ENCODE assay signal across 6 fruit fly cellular contexts in the genomic region with DNA sequence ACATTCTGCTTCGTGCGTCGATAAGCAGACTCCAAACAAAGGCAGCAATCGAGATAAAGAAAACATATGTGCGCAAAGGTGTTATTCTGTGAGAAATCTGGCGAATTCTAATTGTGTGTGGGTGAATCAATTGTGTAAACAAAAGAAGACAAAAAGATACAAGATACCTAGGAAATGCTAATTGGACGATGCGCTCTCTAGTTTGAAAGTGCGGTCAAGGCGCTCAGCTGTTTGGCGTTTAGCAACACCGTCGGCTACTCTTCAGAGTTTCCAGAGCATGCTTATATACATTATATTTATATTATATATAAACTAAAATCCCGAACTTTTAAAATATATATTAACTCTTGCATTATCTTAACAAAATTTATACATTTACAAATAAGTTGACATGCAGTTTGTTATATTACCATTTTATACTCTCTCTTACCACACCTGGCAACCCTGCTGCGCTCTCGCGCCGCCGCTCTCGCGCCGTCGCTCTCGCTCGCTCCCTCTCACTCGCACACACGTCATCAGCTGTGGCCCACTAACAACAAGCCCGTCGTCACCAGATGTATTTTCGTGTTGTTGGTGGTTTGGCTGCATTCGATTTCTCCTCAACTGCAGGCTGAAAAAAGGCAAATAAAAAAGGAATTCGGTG.
TF ChIP-seq lines count a peak whose summit lies in the region.

A gene (plus strand): TSS at position 551 of the 643 bp plus-strand sequence.

- TF ChIP-seq CTCF in whole organism, embryonic (GFP tag; optimal IDR thresholded peaks at IDR 0.05; lab: Kevin White, UChicago), result peak; percentile 74

TF ChIP-seq in whole organism, 6 proteins besides CTCF, POLR2A, EP300 and RAD21:
- peak; percentile 90 for TF ChIP-seq Dll (optimal IDR thresholded peaks at IDR 0.05; lab: Kevin White, UChicago)
- no peak for TF ChIP-seq CG8478 (optimal IDR thresholded peaks at IDR 0.05; lab: Kevin White, UChicago)

TF ChIP-seq in whole organism, adult, 20 proteins besides CTCF, POLR2A, EP300 and RAD21 (continues in another document):
- TF ChIP-seq ovo (GFP tag; optimal IDR thresholded peaks at IDR 0.05; lab: Kevin White, UChicago) (peak; percentile 80), bab1 (GFP tag; optimal IDR thresholded peaks at IDR 0.05; lab: Kevin White, UChicago) (peak; percentile 98), CG7101 (tag; optimal IDR thresholded peaks at IDR 0.05; lab: Kevin White, UChicago) (peak; percentile 98), kay (GFP tag; lab: Kevin White, UChicago; ENCODE audit: borderline replicate concordance) (no peak), Crg-1 (GFP tag; optimal IDR thresholded peaks at IDR 0.05; lab: Kevin White, UChicago) (peak; percentile 93), CG12768 (GFP tag; optimal IDR thresholded peaks at IDR 0.05; lab: Kevin White, UChicago) (peak; percentile 98), CG7045 (GFP tag; optimal IDR thresholded peaks at IDR 0.05; lab: Kevin White, UChicago) (peak; percentile 99), CG14711 (tag; optimal IDR thresholded peaks at IDR 0.05; lab: Kevin White, UChicago) (peak; percentile 100), Hr96 (GFP tag; optimal IDR thresholded peaks at IDR 0.05; lab: Kevin White, UChicago) (peak; percentile 73), CG11617 (GFP tag; optimal IDR thresholded peaks at IDR 0.05; lab: Kevin White, UChicago) (peak; percentile 97), cnc (optimal IDR thresholded peaks at IDR 0.05; lab: Kevin White, UChicago) (no peak), cic (GFP tag; optimal IDR thresholded peaks at IDR 0.05; lab: Kevin White, UChicago) (peak; percentile 71), Clk (GFP tag; optimal IDR thresholded peaks at IDR 0.05; lab: Kevin White, UChicago) (peak; percentile 96), toe (GFP tag; optimal IDR thresholded peaks at IDR 0.05; lab: Kevin White, UChicago) (peak; percentile 93), CG1620 (GFP tag; optimal IDR thresholded peaks at IDR 0.05; lab: Kevin White, UChicago) (peak; percentile 78), CG33017 (tag; optimal IDR thresholded peaks at IDR 0.05; lab: Kevin White, UChicago) (peak; percentile 97)

TF ChIP-seq in whole organism, embryonic, 481 proteins besides CTCF, POLR2A, EP300 and RAD21 (continues in another document):
- TF ChIP-seq CG15514 (GFP tag; optimal IDR thresholded peaks at IDR 0.05; lab: Kevin White, UChicago) (peak; percentile 95), CG32772 (GFP tag; IDR thresholded peaks at IDR 0.05; lab: Robert Waterston, UW) (peak; percentile 98), pzg (GFP tag; optimal IDR thresholded peaks at IDR 0.05; lab: Kevin White, UChicago) (peak; percentile 45), H15 (GFP tag; IDR thresholded peaks at IDR 0.05; lab: Robert Waterston, UW) (peak; percentile 98), CG15011 (GFP tag; optimal IDR thresholded peaks at IDR 0.05; lab: Kevin White, UChicago) (peak; percentile 96), hth (optimal IDR thresholded peaks at IDR 0.05; lab: Kevin White, UChicago) (no peak), Nf-YB (GFP tag; optimal IDR thresholded peaks at IDR 0.05; lab: Kevin White, UChicago) (peak; percentile 88), HHEX (GFP tag; optimal IDR thresholded peaks at IDR 0.05; lab: Kevin White, UChicago) (peak; percentile 98), br (optimal IDR thresholded peaks at IDR 0.05; lab: Kevin White, UChicago) (no peak), Opbp (GFP tag; IDR thresholded peaks at IDR 0.05; lab: Robert Waterston, UW; ENCODE audit: partially characterized antibody) (0 out of 3 replicates have a peak, but pooled peaks have one; percentile 17), CG12236 (GFP tag; optimal IDR thresholded peaks at IDR 0.05; lab: Kevin White, UChicago) (peak; percentile 48), Sry-δ (GFP tag; optimal IDR thresholded peaks at IDR 0.05; lab: Kevin White, UChicago) (peak; percentile 50), Spps (tag; optimal IDR thresholded peaks at IDR 0.05; lab: Kevin White, UChicago) (peak; percentile 97), ab (GFP tag; optimal IDR thresholded peaks at IDR 0.05; lab: Kevin White, UChicago) (peak; percentile 71), Hey (tag; optimal IDR thresholded peaks at IDR 0.05; lab: Kevin White, UChicago) (peak; percentile 73), Med (GFP tag; lab: Kevin White, UChicago) (peak; percentile 96)

TF ChIP-seq in whole organism, prepupa, 60 proteins besides CTCF, POLR2A, EP300 and RAD21 (continues in another document):
- TF ChIP-seq cyc (GFP tag; optimal IDR thresholded peaks at IDR 0.05; lab: Kevin White, UChicago) (peak; percentile 95), CG6163 (GFP tag; IDR thresholded peaks at IDR 0.05; lab: Robert Waterston, UW) (peak; percentile 99), Eip93F (GFP tag; optimal IDR thresholded peaks at IDR 0.05; lab: Kevin White, UChicago) (peak; percentile 88), net (GFP tag; optimal IDR thresholded peaks at IDR 0.05; lab: Kevin White, UChicago) (peak; percentile 96), CG8319 (GFP tag; optimal IDR thresholded peaks at IDR 0.05; lab: Kevin White, UChicago) (peak; percentile 96), pdm3 (GFP tag; optimal IDR thresholded peaks at IDR 0.05; lab: Kevin White, UChicago) (peak; percentile 90), CG3919 (GFP tag; optimal IDR thresholded peaks at IDR 0.05; lab: Kevin White, UChicago) (peak; percentile 98), ss (GFP tag; optimal IDR thresholded peaks at IDR 0.05; lab: Kevin White, UChicago) (peak; percentile 91 to 97), CG8632 (GFP tag; optimal IDR thresholded peaks at IDR 0.05; lab: Kevin White, UChicago) (peak; percentile 98), Met (GFP tag; optimal IDR thresholded peaks at IDR 0.05; lab: Kevin White, UChicago) (peak; percentile 93), CG16779 (tag; optimal IDR thresholded peaks at IDR 0.05; lab: Kevin White, UChicago) (peak; percentile 94), Sox14 (GFP tag; optimal IDR thresholded peaks at IDR 0.05; lab: Kevin White, UChicago) (peak; percentile 93), CG32006 (GFP tag; optimal IDR thresholded peaks at IDR 0.05; lab: Kevin White, UChicago) (peak; percentile 97), Gug (GFP tag; IDR thresholded peaks at IDR 0.05; lab: Robert Waterston, UW) (peak; percentile 98), acj6 (GFP tag; optimal IDR thresholded peaks at IDR 0.05; lab: Kevin White, UChicago) (peak; percentile 97), fd59A (GFP tag; optimal IDR thresholded peaks at IDR 0.05; lab: Kevin White, UChicago) (peak; percentile 92), Lpt (GFP tag; optimal IDR thresholded peaks at IDR 0.05; lab: Kevin White, UChicago) (peak; percentile 97)

TF ChIP-seq in whole organism, pupa, 21 proteins besides CTCF, POLR2A, EP300 and RAD21 (continues in another document):
- TF ChIP-seq CG12605 (GFP tag; IDR thresholded peaks at IDR 0.05; lab: Robert Waterston, UW), result peak; percentile 97
- peak; percentile 91 for TF ChIP-seq gl (tag; optimal IDR thresholded peaks at IDR 0.05; lab: Kevin White, UChicago)
- peak; percentile 97 for TF ChIP-seq CG17806 (tag; optimal IDR thresholded peaks at IDR 0.05; lab: Kevin White, UChicago)
- TF ChIP-seq D1 (tag; optimal IDR thresholded peaks at IDR 0.05; lab: Kevin White, UChicago), result peak; percentile 88
- peak; percentile 98 for TF ChIP-seq CG4496 (GFP tag; IDR thresholded peaks at IDR 0.05; lab: Robert Waterston, UW)
- TF ChIP-seq CG34367 (tag; optimal IDR thresholded peaks at IDR 0.05; lab: Kevin White, UChicago), result peak; percentile 92
- TF ChIP-seq CG8159 (tag; optimal IDR thresholded peaks at IDR 0.05; lab: Kevin White, UChicago), result peak; percentile 98
- TF ChIP-seq Ets98B (GFP tag; IDR thresholded peaks at IDR 0.05; lab: Robert Waterston, UW), result peak; percentile 99
- TF ChIP-seq CG8301 (tag; optimal IDR thresholded peaks at IDR 0.05; lab: Kevin White, UChicago), result peak; percentile 96
- peak; percentile 97 for TF ChIP-seq rn (GFP tag; IDR thresholded peaks at IDR 0.05; lab: Robert Waterston, UW)
- TF ChIP-seq CG10348 (GFP tag; IDR thresholded peaks at IDR 0.05; lab: Robert Waterston, UW), result peak; percentile 89
- peak; percentile 98 for TF ChIP-seq CG32121 (GFP tag; IDR thresholded peaks at IDR 0.05; lab: Robert Waterston, UW)
- peak; percentile 98 for TF ChIP-seq CG14655 (GFP tag; optimal IDR thresholded peaks at IDR 0.05; lab: Kevin White, UChicago)
- TF ChIP-seq fd96Ca (GFP tag; IDR thresholded peaks at IDR 0.05; lab: Robert Waterston, UW), result peak; percentile 98
- TF ChIP-seq CG15710 (tag; optimal IDR thresholded peaks at IDR 0.05; lab: Kevin White, UChicago), result peak; percentile 97
- TF ChIP-seq CG13204 (GFP tag; optimal IDR thresholded peaks at IDR 0.05; lab: Kevin White, UChicago), result peak; percentile 91
- peak; percentile 96 for TF ChIP-seq CG9948 (tag; optimal IDR thresholded peaks at IDR 0.05; lab: Kevin White, UChicago)
- peak; percentile 91 for TF ChIP-seq Pif1A (GFP tag; optimal IDR thresholded peaks at IDR 0.05; lab: Kevin White, UChicago)

TF ChIP-seq in whole organism, wandering third instar larva, 38 proteins besides CTCF, POLR2A, EP300 and RAD21 (continues in another document):
- no peak for TF ChIP-seq Abd-B (GFP tag; optimal IDR thresholded peaks at IDR 0.05; lab: Kevin White, UChicago)
- peak; percentile 82 for TF ChIP-seq GATAd (GFP tag; optimal IDR thresholded peaks at IDR 0.05; lab: Kevin White, UChicago)
- TF ChIP-seq dl (GFP tag; optimal IDR thresholded peaks at IDR 0.05; lab: Kevin White, UChicago; ENCODE audit: insufficient read depth in 1 of 2, partially characterized antibody in 2 of 2), result no peak
- TF ChIP-seq CG9705 (GFP tag; optimal IDR thresholded peaks at IDR 0.05; lab: Kevin White, UChicago), result peak; percentile 98
- TF ChIP-seq h (GFP tag; optimal IDR thresholded peaks at IDR 0.05; lab: Kevin White, UChicago), result peak; percentile 97
- TF ChIP-seq Rel (GFP tag; optimal IDR thresholded peaks at IDR 0.05; lab: Kevin White, UChicago), result peak; percentile 94
- TF ChIP-seq Rel (tag; optimal IDR thresholded peaks at IDR 0.05; lab: Kevin White, UChicago), result peak; percentile 88
- no peak for TF ChIP-seq Vsx2 (GFP tag; optimal IDR thresholded peaks at IDR 0.05; lab: Kevin White, UChicago; ENCODE audit: partially characterized antibody)
- no peak for TF ChIP-seq Hr78 (GFP tag; optimal IDR thresholded peaks at IDR 0.05; lab: Kevin White, UChicago)
- TF ChIP-seq foxo (GFP tag; optimal IDR thresholded peaks at IDR 0.05; lab: Kevin White, UChicago), result peak; percentile 28 to 99
- TF ChIP-seq psq (GFP tag; optimal IDR thresholded peaks at IDR 0.05; lab: Kevin White, UChicago), result peak; percentile 95
- TF ChIP-seq tai (GFP tag; optimal IDR thresholded peaks at IDR 0.05; lab: Kevin White, UChicago), result peak; percentile 76
- peak; percentile 98 for TF ChIP-seq dmrt93B (GFP tag; optimal IDR thresholded peaks at IDR 0.05; lab: Kevin White, UChicago)
- peak; percentile 88 for TF ChIP-seq ey (GFP tag; optimal IDR thresholded peaks at IDR 0.05; lab: Kevin White, UChicago)
- peak; percentile 97 for TF ChIP-seq OdsH (GFP tag; optimal IDR thresholded peaks at IDR 0.05; lab: Kevin White, UChicago)
- TF ChIP-seq Myc (optimal IDR thresholded peaks at IDR 0.05; lab: Kevin White, UChicago), result no peak
- peak; percentile 81 for TF ChIP-seq CG32264 (GFP tag; optimal IDR thresholded peaks at IDR 0.05; lab: Kevin White, UChicago)
- peak; percentile 13 for TF ChIP-seq Dif (GFP tag; optimal IDR thresholded peaks at IDR 0.05; lab: Kevin White, UChicago; ENCODE audit: partially characterized antibody)
- TF ChIP-seq Hnf4 (GFP tag; optimal IDR thresholded peaks at IDR 0.05; lab: Kevin White, UChicago), result peak; percentile 94
- peak; percentile 72 for TF ChIP-seq woc (GFP tag; optimal IDR thresholded peaks at IDR 0.05; lab: Kevin White, UChicago)
